Worm (Caenorhabditis elegans): ENCODE results near the gene C55C3.8.

The C55C3.8 gene

ce11 chrIV:5662886-5663285, 27.9 kb upstream of the C55C3.8 start:
- TF ChIP-seq tbx-37 (GFP tag; conservative IDR thresholded peaks at IDR 0.05) (no peak), hmbx-1 (tag; optimal IDR thresholded peaks at IDR 0.05) (no peak), pes-1 (GFP tag; IDR thresholded peaks at IDR 0.05) (no peak), B0310.2 (tag; optimal IDR thresholded peaks at IDR 0.05) (no peak), F13C5.2 (tag; optimal IDR thresholded peaks at IDR 0.05) (no peak), tra-4 (tag; optimal IDR thresholded peaks at IDR 0.05) (no peak), sea-1 (GFP tag; conservative IDR thresholded peaks at IDR 0.05) (no peak), scrt-1 (GFP tag; IDR thresholded peaks at IDR 0.05) (no peak), hmg-4 (GFP tag; optimal IDR thresholded peaks at IDR 0.05) (no peak), aly-1 (tag; optimal IDR thresholded peaks at IDR 0.05) (no peak), flt-1 (GFP tag; IDR thresholded peaks at IDR 0.05) (no peak)

DNA sequence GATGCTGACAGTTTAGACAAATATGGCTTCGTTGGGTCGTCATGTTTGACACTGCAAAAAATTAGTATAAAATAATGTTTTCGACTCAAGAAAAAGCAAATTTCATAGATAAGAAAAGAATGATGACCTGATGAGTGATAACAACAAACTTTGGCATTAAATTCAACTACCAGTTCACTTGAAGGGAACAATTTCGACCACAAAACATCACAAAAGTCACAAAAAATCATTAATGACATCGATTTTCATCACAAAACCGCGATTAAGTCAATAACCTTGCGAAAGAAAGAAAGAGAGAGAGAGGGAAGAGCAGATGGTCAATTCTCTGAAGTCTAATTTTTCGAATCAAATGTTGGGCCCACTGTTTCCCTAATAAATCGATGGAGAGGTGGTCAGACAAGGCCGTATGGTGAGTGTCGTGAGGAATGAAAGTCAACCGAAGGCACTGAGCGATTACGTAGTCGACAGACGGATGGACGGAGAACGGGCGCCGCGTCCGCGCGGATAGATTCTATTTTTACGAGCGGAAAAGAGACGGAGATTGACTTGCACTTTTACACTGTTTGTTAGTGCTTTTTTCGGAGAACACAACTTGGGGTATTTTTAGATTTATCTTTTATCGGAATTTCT, 26.3 kb upstream of the C55C3.8 start, which contains the start of gene bec-1:
Gene bec-1 (minus strand): TSS at position 51 of the 630 bp plus-strand sequence.
- TF ChIP-seq hmbx-1 (tag; optimal IDR thresholded peaks at IDR 0.05) (no peak), pes-1 (GFP tag; IDR thresholded peaks at IDR 0.05) (no peak), flt-1 (GFP tag; IDR thresholded peaks at IDR 0.05) (no peak), tbx-11 (GFP tag; IDR thresholded peaks at IDR 0.05) (no peak), hmg-4 (GFP tag; optimal IDR thresholded peaks at IDR 0.05) (no peak), F13C5.2 (tag; optimal IDR thresholded peaks at IDR 0.05) (no peak)

ce11 chrIV:5665353-5665918, 25.4 kb upstream of the C55C3.8 start:
- TF ChIP-seq hmg-4 (GFP tag; optimal IDR thresholded peaks at IDR 0.05) (no peak), F13C5.2 (tag; optimal IDR thresholded peaks at IDR 0.05) (no peak), scrt-1 (GFP tag; IDR thresholded peaks at IDR 0.05) (no peak), flt-1 (GFP tag; IDR thresholded peaks at IDR 0.05) (no peak), aly-1 (tag; optimal IDR thresholded peaks at IDR 0.05) (no peak), ets-7 (tag; optimal IDR thresholded peaks at IDR 0.05) (no peak), sea-1 (GFP tag; conservative IDR thresholded peaks at IDR 0.05) (no peak), tbx-11 (GFP tag; IDR thresholded peaks at IDR 0.05) (no peak), tra-4 (tag; optimal IDR thresholded peaks at IDR 0.05) (no peak), ceh-13 (GFP tag; optimal IDR thresholded peaks at IDR 0.05) (no peak), pes-1 (GFP tag; IDR thresholded peaks at IDR 0.05) (no peak), hmbx-1 (tag; optimal IDR thresholded peaks at IDR 0.05) (no peak), ama-1 (optimal IDR thresholded peaks at IDR 0.05) (no peak), ceh-36 (tag; optimal IDR thresholded peaks at IDR 0.05) (no peak), B0310.2 (tag; optimal IDR thresholded peaks at IDR 0.05) (no peak), tbx-37 (GFP tag; conservative IDR thresholded peaks at IDR 0.05) (no peak), hnd-1 (tag; optimal IDR thresholded peaks at IDR 0.05) (no peak)

- TF ChIP-seq ama-1 (optimal IDR thresholded peaks at IDR 0.05): no peak
- no peak for TF ChIP-seq hmg-4 (GFP tag; optimal IDR thresholded peaks at IDR 0.05)
- no peak for TF ChIP-seq scrt-1 (GFP tag; IDR thresholded peaks at IDR 0.05)
- no peak for TF ChIP-seq hmbx-1 (tag; optimal IDR thresholded peaks at IDR 0.05)
- no peak for TF ChIP-seq ceh-13 (GFP tag; optimal IDR thresholded peaks at IDR 0.05)
- TF ChIP-seq F13C5.2 (tag; optimal IDR thresholded peaks at IDR 0.05): no peak
- TF ChIP-seq sea-1 (GFP tag; conservative IDR thresholded peaks at IDR 0.05): no peak
- no peak for TF ChIP-seq flt-1 (GFP tag; IDR thresholded peaks at IDR 0.05)
- TF ChIP-seq B0310.2 (tag; optimal IDR thresholded peaks at IDR 0.05): no peak
- TF ChIP-seq tbx-37 (GFP tag; conservative IDR thresholded peaks at IDR 0.05): no peak
- TF ChIP-seq pes-1 (GFP tag; IDR thresholded peaks at IDR 0.05): no peak
- TF ChIP-seq aly-1 (tag; optimal IDR thresholded peaks at IDR 0.05): no peak
- TF ChIP-seq ets-7 (tag; optimal IDR thresholded peaks at IDR 0.05): no peak
- TF ChIP-seq tra-4 (tag; optimal IDR thresholded peaks at IDR 0.05): no peak
- no peak for TF ChIP-seq hnd-1 (tag; optimal IDR thresholded peaks at IDR 0.05)
Observed at ce11 chrIV:5666115-5667028, 24.5 kb upstream of the C55C3.8 start.

DNA sequence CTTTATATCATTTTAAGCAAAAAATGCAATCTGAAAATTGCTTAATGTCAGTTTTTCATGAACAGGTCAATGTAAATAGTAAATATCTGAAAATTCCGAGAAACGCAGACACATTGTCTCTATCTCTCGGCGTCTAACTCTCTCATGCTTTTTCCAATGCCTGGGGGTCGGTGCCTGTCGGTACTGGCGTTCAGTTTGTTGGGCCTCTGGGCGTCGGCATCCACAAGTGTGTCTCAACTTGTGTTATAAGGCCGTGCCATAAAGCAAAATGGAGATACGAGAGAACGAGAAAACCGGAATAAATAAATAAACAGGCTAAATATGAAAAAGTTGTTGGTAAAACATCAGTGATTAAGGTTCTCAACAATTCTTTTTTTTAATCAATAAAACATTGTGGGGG, 23.6 kb upstream of the C55C3.8 start:
- TF ChIP-seq tra-4 (tag; optimal IDR thresholded peaks at IDR 0.05): no peak
- TF ChIP-seq scrt-1 (GFP tag; IDR thresholded peaks at IDR 0.05): no peak
- no peak for TF ChIP-seq tbx-37 (GFP tag; conservative IDR thresholded peaks at IDR 0.05)
- no peak for TF ChIP-seq ets-7 (tag; optimal IDR thresholded peaks at IDR 0.05)
- TF ChIP-seq hnd-1 (tag; optimal IDR thresholded peaks at IDR 0.05): no peak

ce11 chrIV:5669459-5669858, 21.4 kb upstream of the C55C3.8 start, which contains the start of gene T19E7.6:
T19E7.6 (minus strand) TSS chrIV:5669503.
- TF ChIP-seq tbx-37 (GFP tag; conservative IDR thresholded peaks at IDR 0.05) (no peak), ceh-13 (GFP tag; optimal IDR thresholded peaks at IDR 0.05) (no peak), F13C5.2 (tag; optimal IDR thresholded peaks at IDR 0.05) (no peak), hnd-1 (tag; optimal IDR thresholded peaks at IDR 0.05) (no peak), hmbx-1 (tag; optimal IDR thresholded peaks at IDR 0.05) (no peak), scrt-1 (GFP tag; IDR thresholded peaks at IDR 0.05) (no peak), flt-1 (GFP tag; IDR thresholded peaks at IDR 0.05) (no peak), sea-1 (GFP tag; conservative IDR thresholded peaks at IDR 0.05) (no peak), tra-4 (tag; optimal IDR thresholded peaks at IDR 0.05) (no peak), ceh-36 (tag; optimal IDR thresholded peaks at IDR 0.05) (no peak), B0310.2 (tag; optimal IDR thresholded peaks at IDR 0.05) (no peak), ama-1 (optimal IDR thresholded peaks at IDR 0.05) (no peak), aly-1 (tag; optimal IDR thresholded peaks at IDR 0.05) (no peak), hmg-4 (GFP tag; optimal IDR thresholded peaks at IDR 0.05) (no peak), pes-1 (GFP tag; IDR thresholded peaks at IDR 0.05) (no peak), tbx-11 (GFP tag; IDR thresholded peaks at IDR 0.05) (no peak), ets-7 (tag; optimal IDR thresholded peaks at IDR 0.05) (no peak)
